Worm (Caenorhabditis elegans) whole organism, mixed stage, embryonic: Measurements from ENCODE around the gene F17C8.6.

Source experiments
- ceh-39 ChIP-seq: fragments of 150-350 bp; optimal IDR thresholded peaks from 2 replicates; lab custom pipeline; 2014; ENCODE audit warnings: missing biosample characterization, missing genetic modification characterization
- ces-1 ChIP-seq: fragments of 150-350 bp; optimal IDR thresholded peaks from 2 replicates; lab custom pipeline; 2014; ENCODE audit warnings: missing biosample characterization, missing genetic modification reagents, missing genetic modification characterization
- drap-1 ChIP-seq: fragments of 200-800 bp; sonication (Bioruptor generic); optimal IDR thresholded peaks from 3 replicates; lab custom pipeline; 2018; ENCODE audit warnings: mild to moderate bottlenecking, missing genetic modification characterization, missing compliant biosample characterization
- elt-3 ChIP-seq: fragments of 150-350 bp; optimal IDR thresholded peaks from 2 replicates; lab custom pipeline; 2014; ENCODE audit warnings: missing biosample characterization, missing genetic modification characterization
- ham-2 ChIP-seq: fragments of 200-800 bp; sonication (Bioruptor generic); optimal IDR thresholded peaks from 2 replicates; lab custom pipeline; 2018; ENCODE audit warnings: mild to moderate bottlenecking, missing genetic modification characterization, missing compliant biosample characterization
- hlh-1 ChIP-seq: fragments of 150-350 bp; optimal IDR thresholded peaks from 2 replicates; lab custom pipeline; 2014; ENCODE audit warnings: missing biosample characterization, missing genetic modification reagents, missing genetic modification characterization
- lsy-2 ChIP-seq: fragments of 150-350 bp; optimal IDR thresholded peaks from 2 replicates; lab custom pipeline; 2014; ENCODE audit warnings: missing biosample characterization, missing genetic modification characterization
- mls-2 ChIP-seq: sonication (generic microtip); optimal IDR thresholded peaks from 2 replicates; lab custom pipeline; 2016; ENCODE audit warnings: mild to moderate bottlenecking, missing genetic modification characterization, moderate library complexity, missing compliant biosample characterization
- nhr-28 ChIP-seq: fragments of 150-350 bp; optimal IDR thresholded peaks from 2 replicates; lab custom pipeline; 2014; ENCODE audit warnings: missing biosample characterization, missing genetic modification characterization
- pha-4 ChIP-seq: fragments of 150-350 bp; optimal IDR thresholded peaks from 2 replicates; lab custom pipeline; 2018; ENCODE audit warnings: missing biosample characterization, missing genetic modification reagents, missing genetic modification characterization
- tbx-8 ChIP-seq: fragments of 200-800 bp; sonication (Bioruptor generic); optimal IDR thresholded peaks from 2 replicates; lab custom pipeline; 2018; ENCODE audit warnings: mild to moderate bottlenecking, missing genetic modification characterization, moderate library complexity, missing compliant biosample characterization
- unc-39 ChIP-seq: fragments of 150-350 bp; optimal IDR thresholded peaks from 2 replicates; lab custom pipeline; 2014; ENCODE audit warnings: missing biosample characterization, missing genetic modification characterization
- unc-62 ChIP-seq: fragments of 150-350 bp; optimal IDR thresholded peaks from 2 replicates; lab custom pipeline; 2014; ENCODE audit warnings: missing biosample characterization, missing genetic modification reagents, missing genetic modification characterization
- ztf-11 ChIP-seq: fragments of 150-350 bp; optimal IDR thresholded peaks from 2 replicates; lab custom pipeline; 2014; ENCODE audit warnings: missing biosample characterization, missing genetic modification characterization

ce11 chrIII:4740820-4741219, 5.0 kb downstream of the F17C8.6 start:
- TF ChIP-seq ham-2 (GFP tag; lab: Kevin White, UChicago) (no peak), ztf-11 (tag; lab: Kevin White, UChicago) (no peak), hlh-1 (no peak), drap-1 (no peak), tbx-8 (no peak), unc-62 (GFP tag; lab: Kevin White, UChicago) (no peak), ces-1 (GFP tag; lab: Kevin White, UChicago) (no peak), unc-39 (tag; lab: Kevin White, UChicago) (no peak), pha-4 (tag; lab: Kevin White, UChicago) (no peak), ceh-39 (tag; lab: Kevin White, UChicago) (no peak), nhr-28 (tag; lab: Kevin White, UChicago) (no peak), lsy-2 (no peak), mls-2 (tag; lab: Kevin White, UChicago) (no peak), elt-3 (no peak)
